Fruit fly (Drosophila melanogaster) whole organism, wandering third instar larva: ENCODE data around the gene Hipk.

Experiments
- CrebA ChIP-seq: fragments of 200-800 bp; sonication (Bioruptor generic); optimal IDR thresholded peaks from 2 replicates; lab custom pipeline; 2016; ENCODE audit warnings: missing biosample characterization, mild to moderate bottlenecking, missing genetic modification characterization, borderline replicate concordance
- Vsx2 ChIP-seq: fragments of 200-300, 225-300 bp; sonication (Bioruptor generic); optimal IDR thresholded peaks from 2 replicates; lab custom pipeline; 2018; ENCODE audit warnings: missing biosample characterization, missing genetic modification characterization; ENCODE audit not compliant: partially characterized antibody
- lola ChIP-seq: fragments of >200 bp; optimal IDR thresholded peaks from 2 replicates; lab custom pipeline; 2017; ENCODE audit warnings: missing biosample characterization, missing genetic modification characterization
- psq ChIP-seq: fragments of 200-800 bp; sonication (Bioruptor generic); optimal IDR thresholded peaks from 3 replicates; lab custom pipeline; 2017; ENCODE audit warnings: missing biosample characterization, mild to moderate bottlenecking, missing genetic modification characterization, moderate library complexity
- usp ChIP-seq: fragments of >200 bp; optimal IDR thresholded peaks from 2 replicates; lab custom pipeline; 2017; ENCODE audit warnings: missing biosample characterization, missing genetic modification characterization

- no peak for TF ChIP-seq usp (GFP tag; lab: Kevin White, UChicago)
- TF ChIP-seq psq (GFP tag; lab: Kevin White, UChicago), result peak; percentile 37
- no peak for TF ChIP-seq Vsx2
- TF ChIP-seq lola (GFP tag; lab: Kevin White, UChicago), result no peak
- no peak for TF ChIP-seq CrebA (GFP tag; lab: Kevin White, UChicago)
Observed at dm6 chr3L:611639-612611, 69.1 kb downstream of the Hipk start.
